Fruit fly (Drosophila melanogaster): ENCODE data around the gene Sr-CIV.
A peak's percentile ranks its signal among the peaks of the same experiment; 100 is the strongest.

The Sr-CIV gene

DNA sequence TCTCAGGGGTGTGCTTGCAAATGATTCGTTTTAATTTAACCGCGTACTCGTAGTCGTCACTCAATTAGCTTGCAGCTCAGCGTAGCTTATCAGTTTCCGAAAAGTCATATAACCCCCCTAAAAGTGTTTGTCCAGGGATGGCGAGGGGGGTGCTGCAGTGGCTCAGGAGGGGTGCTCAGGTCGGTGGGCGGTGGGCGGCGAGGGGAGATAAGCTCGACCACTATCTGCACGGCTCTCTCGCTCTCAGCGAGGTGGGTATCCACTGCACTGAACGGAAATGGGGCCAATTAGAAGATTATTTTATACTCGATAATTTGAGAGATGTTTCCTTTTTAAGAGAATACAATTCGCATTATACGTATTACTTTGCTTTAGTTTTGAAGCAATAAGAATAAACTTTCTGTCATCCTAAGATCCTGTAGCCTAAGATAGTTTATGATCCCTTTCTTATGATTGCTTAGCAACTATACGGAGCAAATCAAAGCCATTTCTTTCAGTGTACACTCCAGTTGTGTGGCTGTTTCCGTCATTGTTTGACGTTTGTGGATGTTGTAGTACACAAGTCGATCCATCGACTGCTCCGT is 49.4 kb upstream of the Sr-CIV start (continued):
- TF ChIP-seq CG10267 (tag; optimal IDR thresholded peaks at IDR 0.05): peak; percentile 27
- TF ChIP-seq slp2 (GFP tag; optimal IDR thresholded peaks at IDR 0.05): peak; percentile 54
- peak; percentile 12 for TF ChIP-seq CG6654 (GFP tag; optimal IDR thresholded peaks at IDR 0.05)
- no peak for TF ChIP-seq caup (GFP tag; optimal IDR thresholded peaks at IDR 0.05; ENCODE audit: severe bottlenecking)
- peak; percentile 47; the same call in 2 of the 3 replicates for TF ChIP-seq Optix (GFP tag; IDR thresholded peaks at IDR 0.05)
- no peak for TF ChIP-seq corto (GFP tag; optimal IDR thresholded peaks at IDR 0.05)
- no peak for TF ChIP-seq CG14965 (GFP tag; optimal IDR thresholded peaks at IDR 0.05; ENCODE audit: borderline replicate concordance)
- TF ChIP-seq CG11723 (GFP tag; optimal IDR thresholded peaks at IDR 0.05): peak; percentile 38
- TF ChIP-seq CG15479 (GFP tag; optimal IDR thresholded peaks at IDR 0.05): no peak
- TF ChIP-seq sd (tag; optimal IDR thresholded peaks at IDR 0.05): no peak
- no peak for TF ChIP-seq ro (GFP tag; IDR thresholded peaks at IDR 0.05)
- no peak for TF ChIP-seq CG34376 (GFP tag; optimal IDR thresholded peaks at IDR 0.05)
- no peak for TF ChIP-seq Atf3 (GFP tag; optimal IDR thresholded peaks at IDR 0.05)
- no peak for TF ChIP-seq BEAF-32 (GFP tag; optimal IDR thresholded peaks at IDR 0.05)
- TF ChIP-seq luna (GFP tag; optimal IDR thresholded peaks at IDR 0.05): no peak
- peak; percentile 77 for TF ChIP-seq Sox102F (GFP tag; optimal IDR thresholded peaks at IDR 0.05)
- peak; percentile 71 for TF ChIP-seq Asciz (GFP tag; optimal IDR thresholded peaks at IDR 0.05)
- TF ChIP-seq grau (tag; optimal IDR thresholded peaks at IDR 0.05): peak; percentile 77
- peak; percentile 78 for TF ChIP-seq sob (GFP tag; IDR thresholded peaks at IDR 0.05)
- no peak for TF ChIP-seq CG4360 (GFP tag; IDR thresholded peaks at IDR 0.05)
- peak; percentile 25 for TF ChIP-seq CG6854 (GFP tag; optimal IDR thresholded peaks at IDR 0.05)
- peak; percentile 64 for TF ChIP-seq E2f1 (GFP tag; IDR thresholded peaks at IDR 0.05)
- no peak; the same call in 2 of the 3 replicates for TF ChIP-seq Dbx (GFP tag; IDR thresholded peaks at IDR 0.05)
- TF ChIP-seq Awh (GFP tag; IDR thresholded peaks at IDR 0.05): no peak
- peak; percentile 91 for TF ChIP-seq GATAe (GFP tag; conservative IDR thresholded peaks at IDR 0.05)
- no peak for TF ChIP-seq CG4854 (GFP tag; optimal IDR thresholded peaks at IDR 0.05)
- TF ChIP-seq HLHmδ (GFP tag; optimal IDR thresholded peaks at IDR 0.05): peak; percentile 82
- peak; percentile 63 for TF ChIP-seq zf30C (GFP tag; optimal IDR thresholded peaks at IDR 0.05)
- TF ChIP-seq tll (GFP tag; optimal IDR thresholded peaks at IDR 0.05): no peak
- TF ChIP-seq Sox100B (GFP tag; optimal IDR thresholded peaks at IDR 0.05): peak; percentile 27
- peak; percentile 46; the same call in 1 of the 2 replicates for TF ChIP-seq CG4730 (GFP tag; IDR thresholded peaks at IDR 0.05)
- TF ChIP-seq CG30020 (tag; optimal IDR thresholded peaks at IDR 0.05): peak; percentile 2
- TF ChIP-seq CG7745 (tag; optimal IDR thresholded peaks at IDR 0.05): no peak
- no peak; the same call in 1 of the 2 replicates for TF ChIP-seq CG31441 (GFP tag; IDR thresholded peaks at IDR 0.05)
- no peak for TF ChIP-seq mld (GFP tag; IDR thresholded peaks at IDR 0.05; ENCODE audit: partially characterized antibody)
- 0 out of 3 replicates have a peak, but pooled peaks have one; percentile 13 for TF ChIP-seq otp (GFP tag; IDR thresholded peaks at IDR 0.05)
- peak; percentile 55 for TF ChIP-seq HHEX (GFP tag; optimal IDR thresholded peaks at IDR 0.05)
- no peak for TF ChIP-seq CG31388 (GFP tag; optimal IDR thresholded peaks at IDR 0.05)
- no peak for TF ChIP-seq CG3163 (GFP tag; optimal IDR thresholded peaks at IDR 0.05)
- TF ChIP-seq en (GFP tag; optimal IDR thresholded peaks at IDR 0.05): peak; percentile 49
- peak; percentile 55; the same call in 2 of the 3 replicates for TF ChIP-seq z (GFP tag; IDR thresholded peaks at IDR 0.05)
- TF ChIP-seq bcd (GFP tag; optimal IDR thresholded peaks at IDR 0.05): peak; percentile 58
- TF ChIP-seq crc (GFP tag; optimal IDR thresholded peaks at IDR 0.05): no peak
- no peak for TF ChIP-seq inv (GFP tag; IDR thresholded peaks at IDR 0.05; ENCODE audit: partially characterized antibody)
- no peak for TF ChIP-seq pita (GFP tag; optimal IDR thresholded peaks at IDR 0.05)
- peak; percentile 73; the same call in 1 of the 3 replicates for TF ChIP-seq so (GFP tag; IDR thresholded peaks at IDR 0.05)
- TF ChIP-seq CG6689 (GFP tag; IDR thresholded peaks at IDR 0.05): peak; percentile 69
- TF ChIP-seq tin (GFP tag; optimal IDR thresholded peaks at IDR 0.05): peak; percentile 39
- TF ChIP-seq CG3995 (GFP tag; optimal IDR thresholded peaks at IDR 0.05): no peak

Data from whole organism, embryonic.